Fruit fly (Drosophila melanogaster) whole organism, prepupa: ENCODE results near the gene rdx.

Experiments
- Blimp-1 ChIP-seq: fragments of 200-800 bp; sonication (Bioruptor generic); optimal IDR thresholded peaks from 3 replicates; lab custom pipeline; 2017; ENCODE audit warnings: missing biosample characterization, missing genetic modification characterization, mild to moderate bottlenecking, moderate library complexity, missing genetic modification reagents
- CG11294 ChIP-seq: fragments of 200-800 bp; sonication (Bioruptor generic); IDR thresholded peaks from 2 replicates; pipeline ENCODE4 v1.3.6; 2022; ENCODE audit warnings: missing biosample characterization, missing genetic modification characterization
- CG11762 ChIP-seq: fragments of 200-800 bp; sonication (Bioruptor generic); optimal IDR thresholded peaks from 3 replicates; lab custom pipeline; 2016; ENCODE audit warnings: missing biosample characterization, missing genetic modification characterization; ENCODE audit not compliant: insufficient read depth
- CG15336 ChIP-seq: fragments of 200-800 bp; sonication (Bioruptor generic); IDR thresholded peaks from 2 replicates; pipeline ENCODE4 v1.3.6; 2022; ENCODE audit warnings: missing biosample characterization, missing genetic modification characterization
- CG1621 ChIP-seq: fragments of 200-800 bp; sonication (Bioruptor generic); optimal IDR thresholded peaks from 3 replicates; lab custom pipeline; 2018; ENCODE audit warnings: missing biosample characterization, mild to moderate bottlenecking, missing genetic modification characterization
- CG16779 ChIP-seq: fragments of 200-800 bp; sonication (Bioruptor generic); optimal IDR thresholded peaks from 3 replicates; lab custom pipeline; 2017; ENCODE audit warnings: missing biosample characterization, mild to moderate bottlenecking, missing genetic modification characterization
- CG3032 ChIP-seq: fragments of 200-800 bp; optimal IDR thresholded peaks from 2 replicates; lab custom pipeline; 2019; ENCODE audit warnings: missing biosample characterization, mild to moderate bottlenecking, missing genetic modification characterization, moderate library complexity
- CG34406 ChIP-seq: fragments of 200-800 bp; sonication (Bioruptor generic); optimal IDR thresholded peaks from 3 replicates; lab custom pipeline; 2016; ENCODE audit warnings: missing biosample characterization, missing genetic modification characterization
- CG3919 ChIP-seq: fragments of 200-800 bp; sonication (Bioruptor generic); optimal IDR thresholded peaks from 3 replicates; lab custom pipeline; 2016; ENCODE audit warnings: missing biosample characterization, missing genetic modification characterization
- CG4318 ChIP-seq: fragments of 200-800 bp; sonication (Bioruptor generic); optimal IDR thresholded peaks from 3 replicates; lab custom pipeline; 2017; ENCODE audit warnings: missing biosample characterization, mild to moderate bottlenecking, missing genetic modification characterization
- CG6163 ChIP-seq: fragments of 200-800 bp; sonication (Bioruptor generic); IDR thresholded peaks from 3 replicates; pipeline ENCODE4 v1.3.6; 2022; ENCODE audit warnings: missing biosample characterization, missing genetic modification characterization
- CG6276 ChIP-seq: fragments of 200-800 bp; sonication (Bioruptor generic); optimal IDR thresholded peaks from 2 replicates; lab custom pipeline; 2017; ENCODE audit warnings: missing biosample characterization, mild to moderate bottlenecking, missing genetic modification characterization
- CG6792 ChIP-seq: fragments of 200-800 bp; sonication (Bioruptor generic); optimal IDR thresholded peaks from 3 replicates; lab custom pipeline; 2016; ENCODE audit warnings: missing biosample characterization, missing genetic modification characterization
- CG6808 ChIP-seq: fragments of 200-800 bp; sonication (Bioruptor generic); optimal IDR thresholded peaks from 3 replicates; lab custom pipeline; 2017; ENCODE audit warnings: missing biosample characterization, missing genetic modification characterization, mild to moderate bottlenecking, moderate library complexity, missing genetic modification reagents
- CG7368 ChIP-seq: fragments of 200-800 bp; sonication (Bioruptor generic); optimal IDR thresholded peaks from 3 replicates; lab custom pipeline; 2016; ENCODE audit warnings: missing biosample characterization, missing genetic modification characterization
- CG8319 ChIP-seq: fragments of 200-800 bp; sonication (Bioruptor generic); optimal IDR thresholded peaks from 3 replicates; lab custom pipeline; 2016; ENCODE audit warnings: missing biosample characterization, missing genetic modification characterization
- CG8632 ChIP-seq: fragments of 200-800 bp; sonication (Bioruptor generic); optimal IDR thresholded peaks from 3 replicates; lab custom pipeline; 2016; ENCODE audit warnings: missing biosample characterization, missing genetic modification characterization
- CG9139 ChIP-seq: fragments of 200-800 bp; sonication (Bioruptor generic); optimal IDR thresholded peaks from 3 replicates; lab custom pipeline; 2017; ENCODE audit warnings: missing biosample characterization, mild to moderate bottlenecking, missing genetic modification characterization
- Eip75B ChIP-seq: fragments of 200-800 bp; sonication (Bioruptor generic); optimal IDR thresholded peaks from 3 replicates; lab custom pipeline; 2016; ENCODE audit warnings: missing biosample characterization, missing genetic modification characterization
- Eip78C ChIP-seq: fragments of 200-800 bp; sonication (Bioruptor generic); peaks from one replicate; lab custom pipeline; 2016; ENCODE audit warnings: missing biosample characterization, missing genetic modification characterization
- Ets21C ChIP-seq: fragments of 200-800 bp; sonication (Bioruptor generic); optimal IDR thresholded peaks from 3 replicates; lab custom pipeline; 2016; ENCODE audit warnings: missing biosample characterization, missing genetic modification characterization
- Gug ChIP-seq: fragments of 200-800 bp; sonication (Bioruptor generic); IDR thresholded peaks from 2 replicates; pipeline ENCODE4 v1.3.6; 2022; ENCODE audit warnings: missing biosample characterization, missing genetic modification characterization
- Hr38 ChIP-seq: sonication (Bioruptor generic); optimal IDR thresholded peaks from 2 replicates; lab custom pipeline; 2016; ENCODE audit warnings: missing biosample characterization, missing genetic modification characterization
- Hr39 ChIP-seq: fragments of 200-800 bp; sonication (Bioruptor generic); optimal IDR thresholded peaks from 2 replicates; lab custom pipeline; 2016; ENCODE audit warnings: missing biosample characterization, missing genetic modification characterization
- Hr4 ChIP-seq: fragments of 200-800 bp; sonication (Bioruptor generic); optimal IDR thresholded peaks from 3 replicates; lab custom pipeline; 2016; ENCODE audit warnings: missing biosample characterization, missing genetic modification characterization
- Met ChIP-seq: fragments of 200-800 bp; sonication (Bioruptor generic); optimal IDR thresholded peaks from 3 replicates; lab custom pipeline; 2016; ENCODE audit warnings: missing biosample characterization, missing genetic modification characterization
- Sox102F ChIP-seq: fragments of 200-800 bp; sonication (Bioruptor generic); optimal IDR thresholded peaks from 2 replicates; lab custom pipeline; 2016; ENCODE audit warnings: missing biosample characterization, mild to moderate bottlenecking, missing genetic modification characterization
- Sox15 ChIP-seq: fragments of 200-800 bp; sonication (Bioruptor generic); optimal IDR thresholded peaks from 3 replicates; lab custom pipeline; 2016; ENCODE audit warnings: missing biosample characterization, missing genetic modification characterization
- cyc ChIP-seq: fragments of 200-800 bp; sonication (Bioruptor generic); optimal IDR thresholded peaks from 3 replicates; lab custom pipeline; 2016; ENCODE audit warnings: missing biosample characterization, missing genetic modification characterization
- dac ChIP-seq: fragments of 200-800 bp; sonication (Bioruptor generic); optimal IDR thresholded peaks from 2 replicates; lab custom pipeline; 2017; ENCODE audit warnings: missing biosample characterization, mild to moderate bottlenecking, missing genetic modification characterization
- dsx ChIP-seq: fragments of 200-800 bp; optimal IDR thresholded peaks from 3 replicates; lab custom pipeline; 2019; ENCODE audit warnings: missing biosample characterization, mild to moderate bottlenecking, missing genetic modification characterization, moderate library complexity; ENCODE audit not compliant: poor library complexity, severe bottlenecking
- eg ChIP-seq: fragments of 200-800 bp; sonication (Bioruptor generic); IDR thresholded peaks from 3 replicates; pipeline ENCODE4 v1.3.6; 2022; ENCODE audit warnings: missing biosample characterization, missing genetic modification characterization
- esn ChIP-seq: fragments of 200-800 bp; sonication (Bioruptor generic); optimal IDR thresholded peaks from 2 replicates; lab custom pipeline; 2016; ENCODE audit warnings: missing biosample characterization, mild to moderate bottlenecking, missing genetic modification characterization, moderate library complexity
- fkh ChIP-seq: fragments of 200-800 bp; sonication (Bioruptor generic); optimal IDR thresholded peaks from 3 replicates; lab custom pipeline; 2017; ENCODE audit warnings: missing biosample characterization, mild to moderate bottlenecking, missing genetic modification characterization, moderate library complexity
- lz ChIP-seq: fragments of 200-800 bp; sonication (Bioruptor generic); optimal IDR thresholded peaks from 3 replicates; lab custom pipeline; 2016; ENCODE audit warnings: missing biosample characterization, missing genetic modification characterization
- salr ChIP-seq, 2 experiments: fragments of 200-800 bp; sonication (Bioruptor generic); optimal IDR thresholded peaks; 3 replicates each; lab custom pipeline; 2016 to 2018; ENCODE audit warnings: missing biosample characterization in 2 of 2, missing genetic modification characterization in 2 of 2, mild to moderate bottlenecking in 1 of 2
- ss ChIP-seq, 2 experiments: fragments of 200-800 bp; sonication (Bioruptor generic); optimal IDR thresholded peaks; 2 replicates in 1 of 2; 3 replicates in 1 of 2; lab custom pipeline; 2017 to 2018; ENCODE audit warnings: mild to moderate bottlenecking in 2 of 2, missing biosample characterization in 2 of 2, missing genetic modification characterization in 2 of 2, moderate library complexity in 1 of 2
- svp ChIP-seq: fragments of 200-800 bp; sonication (Bioruptor generic); peaks from one replicate; lab custom pipeline; 2016; ENCODE audit warnings: missing biosample characterization, missing genetic modification characterization
- topi ChIP-seq: fragments of 200-800 bp; sonication (Bioruptor generic); optimal IDR thresholded peaks from 3 replicates; lab custom pipeline; 2016; ENCODE audit warnings: missing biosample characterization, missing genetic modification characterization
- vri ChIP-seq: fragments of 200-800 bp; sonication (Bioruptor generic); optimal IDR thresholded peaks from 3 replicates; lab custom pipeline; 2016; ENCODE audit warnings: missing biosample characterization, mild to moderate bottlenecking, missing genetic modification characterization

Gene rdx

dm6 chr3R:14052182-14053036, 20.6 kb upstream of the rdx start (continued):
- peak; percentile 46 for TF ChIP-seq CG6792 (GFP tag; lab: Kevin White, UChicago)

dm6 chr3R:14051391-14051852, 19.6 kb upstream of the rdx start:
- TF ChIP-seq CG3032 (tag; lab: Kevin White, UChicago) (peak; percentile 0), CG6276 (peak; percentile 25), CG16779 (tag; lab: Kevin White, UChicago) (peak; percentile 61), CG3919 (GFP tag; lab: Kevin White, UChicago) (no peak), fkh (GFP tag; lab: Kevin White, UChicago) (peak; percentile 44), CG8319 (GFP tag; lab: Kevin White, UChicago) (no peak), Hr38 (GFP tag; lab: Kevin White, UChicago) (no peak), eg (GFP tag; lab: Robert Waterston, UW) (peak; percentile 65; the same call in 2 of the 3 replicates), vri (peak; percentile 46), CG6808 (GFP tag; lab: Kevin White, UChicago) (peak; percentile 4), Blimp-1 (GFP tag; lab: Kevin White, UChicago) (no peak), CG1621 (tag; lab: Kevin White, UChicago) (peak; percentile 2), ss (GFP tag; optimal IDR thresholded peaks at IDR 0.05; lab: Kevin White, UChicago) (peak; percentile 11 to 39), Eip78C (GFP tag; lab: Kevin White, UChicago) (no peak), dac (no peak), Gug (GFP tag; lab: Robert Waterston, UW) (no peak), lz (GFP tag; lab: Kevin White, UChicago) (no peak), dsx (GFP tag; lab: Kevin White, UChicago) (peak; percentile 24), esn (GFP tag; lab: Kevin White, UChicago) (no peak), CG9139 (GFP tag; lab: Kevin White, UChicago) (no peak), CG11294 (no peak), CG15336 (0 out of 2 replicates have a peak, but pooled peaks have one; percentile 13)

- no peak for TF ChIP-seq CG11762
- no peak for TF ChIP-seq cyc
- TF ChIP-seq CG34406 (GFP tag; lab: Kevin White, UChicago), result no peak
- no peak for TF ChIP-seq CG16779 (tag; lab: Kevin White, UChicago)
- TF ChIP-seq Eip75B (GFP tag; lab: Kevin White, UChicago), result no peak
- no peak for TF ChIP-seq Hr39
- no peak for TF ChIP-seq salr (GFP tag; optimal IDR thresholded peaks at IDR 0.05; lab: Kevin White, UChicago)
- TF ChIP-seq CG9139 (GFP tag; lab: Kevin White, UChicago), result no peak
- no peak for TF ChIP-seq CG7368 (GFP tag; lab: Kevin White, UChicago)
- TF ChIP-seq ss (GFP tag; optimal IDR thresholded peaks at IDR 0.05; lab: Kevin White, UChicago), result no peak
- TF ChIP-seq, all 60 proteins: peak for 0
Measured at dm6 chr3R:14050556-14051170, 18.8 kb upstream of the rdx start.

DNA sequence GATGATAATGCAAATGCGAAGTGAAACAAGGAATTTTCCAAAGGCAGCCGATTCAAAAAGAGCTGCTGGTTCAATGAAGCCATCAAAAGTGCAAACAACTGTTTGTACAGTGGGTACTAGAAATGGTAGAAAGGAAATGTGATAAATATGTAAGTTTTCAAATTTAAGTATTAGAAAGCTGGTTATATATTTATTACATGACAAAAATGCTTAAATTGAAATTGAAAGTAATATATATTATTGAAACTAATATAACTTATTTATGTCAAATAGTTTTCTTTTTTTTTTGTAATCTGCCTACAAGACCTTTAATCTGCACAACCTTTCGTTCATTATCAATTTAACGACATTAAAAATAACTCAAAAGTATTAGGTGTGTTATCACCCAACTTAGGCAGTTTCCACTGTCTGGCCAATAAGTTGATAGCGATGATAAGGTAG, 16.9 kb upstream of the rdx start:
- peak; percentile 44 for TF ChIP-seq CG6808 (GFP tag; lab: Kevin White, UChicago)
- TF ChIP-seq CG3032 (tag; lab: Kevin White, UChicago), result peak; percentile 63
- peak; percentile 21; the same call in 1 of the 3 replicates for TF ChIP-seq eg (GFP tag; lab: Robert Waterston, UW)
- TF ChIP-seq Sox15, result peak; percentile 51
- peak; percentile 77 for TF ChIP-seq CG6792 (GFP tag; lab: Kevin White, UChicago)
- TF ChIP-seq CG34406 (GFP tag; lab: Kevin White, UChicago), result peak; percentile 79
- TF ChIP-seq CG15336, result peak; percentile 56
- TF ChIP-seq CG6163 (GFP tag; lab: Robert Waterston, UW), result no peak
- peak; percentile 4 for TF ChIP-seq CG8319 (GFP tag; lab: Kevin White, UChicago)
- peak; percentile 40 for TF ChIP-seq CG4318
- no peak for TF ChIP-seq Gug (GFP tag; lab: Robert Waterston, UW)
- TF ChIP-seq CG6276, result peak; percentile 22
- TF ChIP-seq cyc, result peak; percentile 52
- TF ChIP-seq esn (GFP tag; lab: Kevin White, UChicago), result peak; percentile 70
- TF ChIP-seq CG8632 (GFP tag; lab: Kevin White, UChicago), result peak; percentile 82
- peak; percentile 88 for TF ChIP-seq svp (GFP tag; lab: Kevin White, UChicago)
- no peak for TF ChIP-seq Ets21C (GFP tag; lab: Kevin White, UChicago)
- no peak for TF ChIP-seq CG1621 (tag; lab: Kevin White, UChicago)
- TF ChIP-seq ss (GFP tag; optimal IDR thresholded peaks at IDR 0.05; lab: Kevin White, UChicago), result peak; percentile 20 to 45
- no peak for TF ChIP-seq fkh (GFP tag; lab: Kevin White, UChicago)
- TF ChIP-seq CG3919 (GFP tag; lab: Kevin White, UChicago), result peak; percentile 65
- peak; percentile 59 for TF ChIP-seq Met
- peak; percentile 66 for TF ChIP-seq topi (GFP tag; lab: Kevin White, UChicago)
- TF ChIP-seq lz (GFP tag; lab: Kevin White, UChicago), result peak; percentile 49
- peak; percentile 48 for TF ChIP-seq Sox102F (GFP tag; lab: Kevin White, UChicago)
- peak; percentile 45 for TF ChIP-seq Hr4 (GFP tag; lab: Kevin White, UChicago)
